Worm (Caenorhabditis elegans) whole organism, late embryonic: ENCODE data around the gene srz-95.

Experiments used
- ceh-18 ChIP-seq: sonication (generic microtip); optimal IDR thresholded peaks from 2 replicates; lab custom pipeline; 2016; ENCODE audit warnings: missing genetic modification characterization, missing compliant biosample characterization
- elt-4 ChIP-seq: sonication (generic microtip); optimal IDR thresholded peaks from 2 replicates; lab custom pipeline; 2016; ENCODE audit warnings: missing genetic modification characterization, missing compliant biosample characterization
- fax-1 ChIP-seq: sonication (generic microtip); optimal IDR thresholded peaks from 2 replicates; lab custom pipeline; 2016; ENCODE audit warnings: missing genotype, missing genetic modification characterization, missing compliant biosample characterization

ce11 chrV:16992383-16992782, 549 bp downstream of the srz-95 start:
- TF ChIP-seq fax-1 (tag; lab: Kevin White, UChicago) (no peak), ceh-18 (tag; lab: Kevin White, UChicago) (no peak), elt-4 (tag; lab: Kevin White, UChicago) (no peak)
